Worm (Caenorhabditis elegans) whole organism, late embryonic: ENCODE data around the gene wrt-10.

Experiments
- F13H6.1 ChIP-seq: sonication (generic microtip); optimal IDR thresholded peaks from 2 replicates; lab custom pipeline; 2016; ENCODE audit warnings: missing genetic modification characterization, missing compliant biosample characterization
- K02D7.2 ChIP-seq: sonication (generic microtip); optimal IDR thresholded peaks from 2 replicates; lab custom pipeline; 2017; ENCODE audit warnings: mild to moderate bottlenecking, missing genetic modification characterization, missing compliant biosample characterization
- Y22D7AL.16 ChIP-seq: sonication (generic microtip); optimal IDR thresholded peaks from 2 replicates; lab custom pipeline; 2016; ENCODE audit warnings: missing genetic modification characterization, missing compliant biosample characterization
- ahr-1 ChIP-seq: sonication (generic microtip); optimal IDR thresholded peaks from 2 replicates; lab custom pipeline; 2016; ENCODE audit warnings: missing genetic modification characterization, missing compliant biosample characterization
- ceh-18 ChIP-seq: sonication (generic microtip); optimal IDR thresholded peaks from 2 replicates; lab custom pipeline; 2016; ENCODE audit warnings: missing genetic modification characterization, missing compliant biosample characterization
- ceh-22 ChIP-seq: sonication (generic microtip); optimal IDR thresholded peaks from 2 replicates; lab custom pipeline; 2017; ENCODE audit warnings: missing biosample characterization, missing genetic modification characterization
- ceh-31 ChIP-seq: sonication (generic microtip); optimal IDR thresholded peaks from 2 replicates; lab custom pipeline; 2016; ENCODE audit warnings: missing genetic modification characterization, missing compliant biosample characterization
- ceh-9 ChIP-seq: sonication (generic microtip); optimal IDR thresholded peaks from 2 replicates; lab custom pipeline; 2016; ENCODE audit warnings: mild to moderate bottlenecking, missing genetic modification characterization, inconsistent platforms, missing compliant biosample characterization
- che-1 ChIP-seq: sonication (generic microtip); optimal IDR thresholded peaks from 2 replicates; lab custom pipeline; 2016; ENCODE audit warnings: mild to moderate bottlenecking, missing genetic modification characterization, missing compliant biosample characterization
- dmd-4 ChIP-seq: sonication (generic microtip); optimal IDR thresholded peaks from 2 replicates; lab custom pipeline; 2016; ENCODE audit warnings: borderline replicate concordance, missing genetic modification characterization, missing compliant biosample characterization
- dve-1 ChIP-seq: sonication (generic microtip); optimal IDR thresholded peaks from 2 replicates; lab custom pipeline; 2017; ENCODE audit warnings: antibody characterized with exemption, mild to moderate bottlenecking, missing genetic modification characterization, missing compliant biosample characterization
- elt-2 ChIP-seq: sonication (generic microtip); optimal IDR thresholded peaks from 2 replicates; lab custom pipeline; 2016; ENCODE audit warnings: missing genetic modification reagents, missing genetic modification characterization, missing compliant biosample characterization
- elt-4 ChIP-seq: sonication (generic microtip); optimal IDR thresholded peaks from 2 replicates; lab custom pipeline; 2016; ENCODE audit warnings: missing genetic modification characterization, missing compliant biosample characterization
- ets-4 ChIP-seq: sonication (generic microtip); optimal IDR thresholded peaks from 2 replicates; lab custom pipeline; 2016; ENCODE audit warnings: missing genetic modification characterization, missing compliant biosample characterization
- fax-1 ChIP-seq: sonication (generic microtip); optimal IDR thresholded peaks from 2 replicates; lab custom pipeline; 2016; ENCODE audit warnings: missing genotype, missing genetic modification characterization, missing compliant biosample characterization
- fkh-6 ChIP-seq: sonication (generic microtip); optimal IDR thresholded peaks from 2 replicates; lab custom pipeline; 2016; ENCODE audit warnings: missing genetic modification characterization, missing compliant biosample characterization
- gmeb-2 ChIP-seq: sonication (generic microtip); optimal IDR thresholded peaks from 2 replicates; lab custom pipeline; 2016; ENCODE audit warnings: missing genetic modification characterization, inconsistent platforms, missing compliant biosample characterization
- hlh-15 ChIP-seq: sonication (generic microtip); optimal IDR thresholded peaks from 2 replicates; lab custom pipeline; 2016; ENCODE audit warnings: missing genetic modification characterization, missing compliant biosample characterization
- hlh-30 ChIP-seq: sonication (generic microtip); optimal IDR thresholded peaks from 2 replicates; lab custom pipeline; 2017; ENCODE audit warnings: antibody characterized with exemption, missing genetic modification characterization, missing compliant biosample characterization; ENCODE audit not compliant: insufficient read depth
- hlh-8 ChIP-seq: sonication (generic microtip); optimal IDR thresholded peaks from 2 replicates; lab custom pipeline; 2016; ENCODE audit warnings: missing genotype, missing genetic modification characterization, missing compliant biosample characterization
- lim-6 ChIP-seq: sonication (generic microtip); optimal IDR thresholded peaks from 2 replicates; lab custom pipeline; 2016; ENCODE audit warnings: missing genetic modification characterization, missing compliant biosample characterization
- lin-11 ChIP-seq: fragments of 200-800 bp; sonication (Bioruptor generic); optimal IDR thresholded peaks from 2 replicates; lab custom pipeline; 2018; ENCODE audit warnings: mild to moderate bottlenecking, missing genetic modification characterization, missing compliant biosample characterization
- nhr-11 ChIP-seq: fragments of 150-350 bp; optimal IDR thresholded peaks from 2 replicates; lab custom pipeline; 2014; ENCODE audit warnings: missing biosample characterization, missing genetic modification characterization
- nhr-232 ChIP-seq: sonication (generic microtip); optimal IDR thresholded peaks from 2 replicates; lab custom pipeline; 2016; ENCODE audit warnings: missing genetic modification characterization, missing compliant biosample characterization
- npax-4 ChIP-seq: sonication (generic microtip); optimal IDR thresholded peaks from 2 replicates; lab custom pipeline; 2016; ENCODE audit warnings: missing genetic modification characterization, missing compliant biosample characterization
- odd-2 ChIP-seq: sonication (generic microtip); optimal IDR thresholded peaks from 2 replicates; lab custom pipeline; 2017; ENCODE audit warnings: antibody characterized with exemption, mild to moderate bottlenecking, missing genetic modification characterization, missing compliant biosample characterization
- pat-9 ChIP-seq: fragments of 200-800 bp; sonication (Bioruptor generic); optimal IDR thresholded peaks from 2 replicates; lab custom pipeline; 2018; ENCODE audit warnings: mild to moderate bottlenecking, missing genetic modification characterization, moderate library complexity, missing compliant biosample characterization
- pax-1 ChIP-seq: fragments of 150-350 bp; optimal IDR thresholded peaks from 2 replicates; lab custom pipeline; 2014; ENCODE audit warnings: missing biosample characterization, missing genetic modification characterization
- pha-2 ChIP-seq: sonication (generic microtip); optimal IDR thresholded peaks from 2 replicates; lab custom pipeline; 2017; ENCODE audit warnings: mild to moderate bottlenecking, missing genetic modification characterization, missing compliant biosample characterization
- pha-4 ChIP-seq: fragments of 150-350 bp; optimal IDR thresholded peaks from 2 replicates; lab custom pipeline; 2018; ENCODE audit warnings: missing biosample characterization, missing genetic modification reagents, missing genetic modification characterization
- pros-1 ChIP-seq: fragments of 150-350 bp; optimal IDR thresholded peaks from 2 replicates; lab custom pipeline; 2014; ENCODE audit warnings: missing biosample characterization, missing genetic modification reagents, missing genetic modification characterization
- ref-2 ChIP-seq: sonication (generic microtip); optimal IDR thresholded peaks from 2 replicates; lab custom pipeline; 2016; ENCODE audit warnings: missing genetic modification characterization, missing compliant biosample characterization
- sdc-2 ChIP-seq: sonication (generic microtip); optimal IDR thresholded peaks from 2 replicates; lab custom pipeline; 2016; ENCODE audit warnings: missing genotype, missing genetic modification characterization, missing compliant biosample characterization
- sox-4 ChIP-seq: sonication (generic microtip); optimal IDR thresholded peaks from 2 replicates; lab custom pipeline; 2017; ENCODE audit warnings: mild to moderate bottlenecking, missing genetic modification characterization, inconsistent platforms, missing compliant biosample characterization
- syd-9 ChIP-seq: sonication (generic microtip); optimal IDR thresholded peaks from 2 replicates; lab custom pipeline; 2016; ENCODE audit warnings: mild to moderate bottlenecking, missing genetic modification characterization, moderate library complexity, missing compliant biosample characterization
- tbx-2 ChIP-seq: sonication (generic microtip); optimal IDR thresholded peaks from 2 replicates; lab custom pipeline; 2016; ENCODE audit warnings: missing genetic modification characterization, missing compliant biosample characterization
- unc-3 ChIP-seq, 2 experiments: fragments of 200-800 bp in 1 of 2; sonication (Bioruptor generic) in 1 of 2; sonication (generic microtip) in 1 of 2; conservative IDR thresholded peaks in 1 of 2; optimal IDR thresholded peaks in 1 of 2; 2 replicates each; pipeline versions ENCODE4 v1.3.6 to Lab custom; 2016 to 2022; ENCODE audit warnings: missing compliant biosample characterization in 2 of 2, missing genetic modification characterization in 2 of 2, missing genetic modification reagents in 1 of 2
- unc-42 ChIP-seq: sonication (generic microtip); optimal IDR thresholded peaks from 2 replicates; lab custom pipeline; 2016; ENCODE audit warnings: missing genotype, missing genetic modification characterization, missing compliant biosample characterization
- unc-86 ChIP-seq: sonication (generic microtip); optimal IDR thresholded peaks from 2 replicates; lab custom pipeline; 2016; ENCODE audit warnings: missing genetic modification characterization, missing compliant biosample characterization

Gene wrt-10

DNA sequence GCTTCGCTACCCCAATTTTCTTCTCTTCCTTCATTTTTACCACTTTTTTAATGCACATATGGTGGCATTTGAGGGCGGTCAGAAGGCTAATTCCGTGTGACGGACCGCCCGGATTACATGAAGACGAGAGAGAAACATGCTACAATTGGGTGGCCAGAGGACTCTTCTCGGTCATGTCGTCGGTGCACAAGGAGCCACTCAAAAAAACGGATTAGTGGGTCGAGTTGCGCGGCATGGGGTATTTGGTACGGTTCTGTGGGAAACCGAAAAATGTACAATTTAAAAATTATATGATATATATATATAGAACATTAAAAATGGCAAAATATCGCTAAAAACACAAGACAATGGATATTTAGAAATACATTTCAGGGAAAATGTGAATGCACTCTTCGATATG, 36.5 kb upstream of the wrt-10 start:
- no peak for TF ChIP-seq fax-1 (tag; lab: Kevin White, UChicago)
- TF ChIP-seq dve-1, result no peak
- no peak for TF ChIP-seq gmeb-2 (tag; lab: Kevin White, UChicago)
- TF ChIP-seq unc-3 (GFP tag; conservative IDR thresholded peaks at IDR 0.05; lab: Robert Waterston, UW), result no peak
- TF ChIP-seq unc-3 (tag; optimal IDR thresholded peaks at IDR 0.05; lab: Kevin White, UChicago), result no peak
- TF ChIP-seq che-1 (tag; lab: Kevin White, UChicago), result no peak
- TF ChIP-seq dmd-4, result no peak
- no peak for TF ChIP-seq ceh-9 (tag; lab: Kevin White, UChicago)
- no peak for TF ChIP-seq ceh-31 (tag; lab: Kevin White, UChicago)
- TF ChIP-seq sdc-2, result no peak

DNA sequence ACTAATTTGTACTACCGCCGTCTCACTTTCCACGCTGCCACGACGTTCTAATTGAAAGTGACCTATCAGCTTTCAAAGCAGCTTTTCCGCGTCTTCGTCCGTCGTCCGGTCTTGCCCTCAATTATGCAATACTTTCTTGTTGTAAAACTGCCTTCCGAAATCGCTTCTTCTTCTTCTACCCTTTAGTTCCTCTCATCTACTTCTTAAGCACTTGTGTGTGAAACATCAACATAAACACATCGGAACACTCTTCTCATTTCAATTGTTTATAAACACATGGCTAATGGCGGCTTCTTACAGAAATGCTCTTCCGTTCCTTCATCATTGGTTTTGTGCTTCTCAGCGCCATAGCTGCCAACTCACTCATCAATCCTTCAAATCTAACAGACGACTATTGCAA, 35.9 kb upstream of the wrt-10 start, which contains the start of gene F35D2.3:
Gene F35D2.3 (plus strand): TSS at position 301 of the 400 bp plus-strand sequence.
- TF ChIP-seq syd-9 (tag; lab: Kevin White, UChicago), result no peak
- TF ChIP-seq K02D7.2 (tag; lab: Kevin White, UChicago), result no peak
- no peak for TF ChIP-seq Y22D7AL.16
- no peak for TF ChIP-seq che-1 (tag; lab: Kevin White, UChicago)
- no peak for TF ChIP-seq ceh-18
- no peak for TF ChIP-seq pha-2 (tag; lab: Kevin White, UChicago)
- TF ChIP-seq lin-11 (tag; lab: Kevin White, UChicago), result no peak
- TF ChIP-seq pha-4 (tag; lab: Kevin White, UChicago), result no peak
- TF ChIP-seq npax-4, result no peak
- no peak for TF ChIP-seq ets-4
- no peak for TF ChIP-seq pros-1 (tag; lab: Kevin White, UChicago)
- TF ChIP-seq gmeb-2 (tag; lab: Kevin White, UChicago), result no peak
- no peak for TF ChIP-seq unc-86
- no peak for TF ChIP-seq pat-9 (tag; lab: Kevin White, UChicago)

DNA sequence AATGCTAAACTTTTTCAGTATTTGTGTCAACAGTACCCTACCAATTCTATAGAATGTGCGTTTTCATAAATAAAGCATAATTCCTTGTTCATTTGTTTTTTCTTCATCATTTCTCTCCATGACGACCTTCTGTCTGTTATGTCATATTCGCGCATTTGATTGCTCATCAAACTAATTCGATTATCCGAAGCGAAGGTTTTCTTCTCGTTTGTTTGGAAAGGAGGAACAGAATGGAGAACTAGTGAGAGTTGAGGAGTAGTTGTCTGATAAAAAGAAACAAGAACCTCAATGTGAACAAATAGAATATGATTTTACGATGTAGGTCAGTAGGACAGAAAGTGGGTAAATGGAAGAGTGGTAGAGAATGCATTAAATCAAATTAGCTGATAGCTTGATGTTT, 28.3 kb upstream of the wrt-10 start:
- TF ChIP-seq npax-4 (no peak), hlh-30 (tag; lab: Kevin White, UChicago) (no peak), ref-2 (no peak)

- no peak for TF ChIP-seq unc-3 (GFP tag; conservative IDR thresholded peaks at IDR 0.05; lab: Robert Waterston, UW)
- no peak for TF ChIP-seq unc-3 (tag; optimal IDR thresholded peaks at IDR 0.05; lab: Kevin White, UChicago)
- TF ChIP-seq pha-4 (tag; lab: Kevin White, UChicago), result no peak
- TF ChIP-seq hlh-15 (tag; lab: Kevin White, UChicago), result no peak
- TF ChIP-seq pat-9 (tag; lab: Kevin White, UChicago), result no peak
These were observed 27.1 kb upstream of the wrt-10 start, which contains the start of the genes ZK1290.11 and ZK1290.1 for ce11 chrII:7561494-7561893. TSS of gene ZK1290.11 (minus strand) at chrII:7561594. TSS of gene ZK1290.1 (plus strand) at chrII:7561764.

DNA sequence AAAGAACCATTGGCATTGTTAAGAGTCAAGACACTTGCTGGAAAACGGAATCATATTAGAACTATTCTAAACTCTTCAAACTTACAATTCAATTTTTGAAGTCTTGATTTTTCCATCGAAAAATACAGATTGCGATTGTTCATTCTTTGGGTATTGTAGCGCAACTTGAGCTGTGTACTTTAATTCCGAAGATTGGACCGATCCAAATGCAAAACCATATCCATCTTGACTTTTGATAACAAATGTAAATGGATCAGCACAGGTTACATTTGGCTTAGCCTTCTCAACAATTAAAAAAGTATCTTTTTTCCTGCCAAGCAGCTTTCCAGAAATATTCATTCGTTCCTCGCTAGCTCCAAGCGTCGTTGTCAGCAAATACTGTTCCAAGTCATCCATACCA, 26.5 kb upstream of the wrt-10 start:
- no peak for TF ChIP-seq lim-6 (tag; lab: Kevin White, UChicago)
- no peak for TF ChIP-seq fkh-6 (tag; lab: Kevin White, UChicago)
- TF ChIP-seq ceh-22, result no peak
- TF ChIP-seq, all 69 proteins: peak for 0

- TF ChIP-seq unc-42 (tag; lab: Kevin White, UChicago) (peak; percentile 69), tbx-2 (tag; lab: Kevin White, UChicago) (no peak), dmd-4 (no peak)
These were observed 24.5 kb upstream of the wrt-10 start for ce11 chrII:7558864-7559263.

DNA sequence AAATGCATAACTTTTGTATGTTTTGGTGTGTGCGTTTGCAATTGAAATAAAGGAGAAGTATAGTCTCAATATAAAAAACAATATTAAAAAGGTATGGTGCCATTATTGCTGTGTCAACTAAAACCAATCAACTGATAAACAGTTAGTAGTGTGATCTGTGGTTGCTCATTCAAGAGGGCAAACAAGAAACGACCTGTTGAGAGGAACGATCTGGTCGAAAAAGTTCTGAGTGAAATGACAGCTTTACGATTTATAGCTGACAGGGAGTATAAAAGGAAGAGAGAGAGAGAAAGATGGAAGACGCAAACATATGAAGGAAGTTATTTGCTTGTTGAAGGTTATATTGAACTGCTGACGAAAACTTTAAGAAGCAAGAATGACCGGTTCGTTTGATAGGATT, 23.6 kb upstream of the wrt-10 start:
- no peak for TF ChIP-seq pax-1 (tag; lab: Kevin White, UChicago)
- no peak for TF ChIP-seq elt-2 (tag; lab: Kevin White, UChicago)
- no peak for TF ChIP-seq hlh-8
- no peak for TF ChIP-seq ets-4
- TF ChIP-seq npax-4, result no peak
- no peak for TF ChIP-seq nhr-232
- no peak for TF ChIP-seq sox-4 (tag; lab: Kevin White, UChicago)
- TF ChIP-seq odd-2, result no peak
- TF ChIP-seq nhr-11 (tag; lab: Kevin White, UChicago), result no peak
- TF ChIP-seq ahr-1 (tag; lab: Kevin White, UChicago), result no peak
- no peak for TF ChIP-seq elt-4
- no peak for TF ChIP-seq ceh-18
- no peak for TF ChIP-seq F13H6.1 (tag; lab: Kevin White, UChicago)
- no peak for TF ChIP-seq pat-9 (tag; lab: Kevin White, UChicago)
